Worm (Caenorhabditis elegans): ENCODE measurements around the gene tag-120.

The tag-120 gene

ce11 chrV:9709747-9710146, at the start of gene tag-120:
TSS of gene tag-120 (minus strand) at chrV:9709814.
- TF ChIP-seq med-1 (GFP tag; optimal IDR thresholded peaks at IDR 0.05; ENCODE audit: insufficient read depth) (no peak), ref-1 (GFP tag; conservative IDR thresholded peaks at IDR 0.05) (no peak), T22C8.4 (GFP tag; IDR thresholded peaks at IDR 0.05) (no peak), klf-2 (GFP tag; conservative IDR thresholded peaks at IDR 0.05) (no peak), tab-1 (GFP tag; IDR thresholded peaks at IDR 0.05) (no peak), ztf-23 (GFP tag; IDR thresholded peaks at IDR 0.05) (no peak), flt-1 (GFP tag; IDR thresholded peaks at IDR 0.05) (no peak), cog-1 (tag; optimal IDR thresholded peaks at IDR 0.05) (no peak), ztf-29 (GFP tag; IDR thresholded peaks at IDR 0.05) (no peak)

- TF ChIP-seq T22C8.4 (GFP tag; IDR thresholded peaks at IDR 0.05) (no peak), cog-1 (tag; optimal IDR thresholded peaks at IDR 0.05) (no peak), flt-1 (GFP tag; IDR thresholded peaks at IDR 0.05) (no peak), tab-1 (GFP tag; IDR thresholded peaks at IDR 0.05) (no peak), ztf-29 (GFP tag; IDR thresholded peaks at IDR 0.05) (no peak), klf-2 (GFP tag; conservative IDR thresholded peaks at IDR 0.05) (no peak), med-1 (GFP tag; optimal IDR thresholded peaks at IDR 0.05; ENCODE audit: insufficient read depth) (no peak), ztf-23 (GFP tag; IDR thresholded peaks at IDR 0.05) (no peak), ref-1 (GFP tag; conservative IDR thresholded peaks at IDR 0.05) (no peak)
These were observed 48.8 kb upstream of the tag-120 start for ce11 chrV:9758437-9758836.

DNA sequence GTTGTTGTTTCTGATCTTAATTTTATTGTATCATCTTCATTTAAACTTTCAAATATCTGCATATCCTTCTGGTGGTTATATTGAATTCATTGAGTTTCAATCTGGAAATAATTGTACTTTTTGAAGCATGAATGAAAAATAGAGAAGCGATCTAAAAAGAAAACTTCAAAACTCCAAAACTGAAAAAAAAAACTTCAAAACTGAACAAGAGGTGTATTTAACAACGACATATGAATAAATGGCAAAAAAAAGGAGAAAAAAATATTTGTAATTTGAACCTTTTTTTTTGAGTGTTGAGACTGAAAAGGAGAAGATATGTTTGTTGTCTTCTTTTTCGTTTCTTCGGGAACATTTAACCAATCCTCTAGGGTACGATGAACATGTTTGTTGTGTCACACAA, 48.3 kb upstream of the tag-120 start, which contains the start of gene F58E6.11:
Gene F58E6.11 (minus strand): TSS at position 101 of the 400 bp plus-strand sequence.
- no peak for TF ChIP-seq ztf-23 (GFP tag; IDR thresholded peaks at IDR 0.05)
- no peak for TF ChIP-seq T22C8.4 (GFP tag; IDR thresholded peaks at IDR 0.05)
- no peak for TF ChIP-seq ref-1 (GFP tag; conservative IDR thresholded peaks at IDR 0.05)
- TF ChIP-seq flt-1 (GFP tag; IDR thresholded peaks at IDR 0.05) = no peak
- TF ChIP-seq med-1 (GFP tag; optimal IDR thresholded peaks at IDR 0.05; ENCODE audit: insufficient read depth) = no peak
- TF ChIP-seq cog-1 (tag; optimal IDR thresholded peaks at IDR 0.05) = no peak
- no peak for TF ChIP-seq ztf-29 (GFP tag; IDR thresholded peaks at IDR 0.05)
- TF ChIP-seq klf-2 (GFP tag; conservative IDR thresholded peaks at IDR 0.05) = no peak
- TF ChIP-seq tab-1 (GFP tag; IDR thresholded peaks at IDR 0.05) = no peak

ce11 chrV:9756242-9756641, 46.6 kb upstream of the tag-120 start, which contains the start of gene hrg-3:
TSS of gene hrg-3 (plus strand) at chrV:9756468.
- TF ChIP-seq ref-1 (GFP tag; conservative IDR thresholded peaks at IDR 0.05) (no peak), med-1 (GFP tag; optimal IDR thresholded peaks at IDR 0.05; ENCODE audit: insufficient read depth) (no peak), klf-2 (GFP tag; conservative IDR thresholded peaks at IDR 0.05) (no peak), flt-1 (GFP tag; IDR thresholded peaks at IDR 0.05) (no peak), tab-1 (GFP tag; IDR thresholded peaks at IDR 0.05) (no peak), ztf-23 (GFP tag; IDR thresholded peaks at IDR 0.05) (no peak), cog-1 (tag; optimal IDR thresholded peaks at IDR 0.05) (no peak), ztf-29 (GFP tag; IDR thresholded peaks at IDR 0.05) (no peak), T22C8.4 (GFP tag; IDR thresholded peaks at IDR 0.05) (no peak)

- no peak for TF ChIP-seq ztf-23 (GFP tag; IDR thresholded peaks at IDR 0.05)
These were observed 46.1 kb upstream of the tag-120 start, which contains the start of gene F58E6.8 for ce11 chrV:9755725-9756124. TSS of gene F58E6.8 (minus strand) at chrV:9755825.

- no peak for TF ChIP-seq cog-1 (tag; optimal IDR thresholded peaks at IDR 0.05)
- TF ChIP-seq tab-1 (GFP tag; IDR thresholded peaks at IDR 0.05) = no peak
- TF ChIP-seq flt-1 (GFP tag; IDR thresholded peaks at IDR 0.05) = no peak
- TF ChIP-seq ztf-23 (GFP tag; IDR thresholded peaks at IDR 0.05) = no peak
- no peak for TF ChIP-seq T22C8.4 (GFP tag; IDR thresholded peaks at IDR 0.05)
- TF ChIP-seq klf-2 (GFP tag; conservative IDR thresholded peaks at IDR 0.05) = no peak
- TF ChIP-seq ztf-29 (GFP tag; IDR thresholded peaks at IDR 0.05) = no peak
- no peak for TF ChIP-seq ref-1 (GFP tag; conservative IDR thresholded peaks at IDR 0.05)
- TF ChIP-seq med-1 (GFP tag; optimal IDR thresholded peaks at IDR 0.05; ENCODE audit: insufficient read depth) = no peak
These were observed 44.8 kb upstream of the tag-120 start, which contains the start of gene F58E6.5 for ce11 chrV:9754459-9754858. TSS of gene F58E6.5 (minus strand) at chrV:9754559.

DNA sequence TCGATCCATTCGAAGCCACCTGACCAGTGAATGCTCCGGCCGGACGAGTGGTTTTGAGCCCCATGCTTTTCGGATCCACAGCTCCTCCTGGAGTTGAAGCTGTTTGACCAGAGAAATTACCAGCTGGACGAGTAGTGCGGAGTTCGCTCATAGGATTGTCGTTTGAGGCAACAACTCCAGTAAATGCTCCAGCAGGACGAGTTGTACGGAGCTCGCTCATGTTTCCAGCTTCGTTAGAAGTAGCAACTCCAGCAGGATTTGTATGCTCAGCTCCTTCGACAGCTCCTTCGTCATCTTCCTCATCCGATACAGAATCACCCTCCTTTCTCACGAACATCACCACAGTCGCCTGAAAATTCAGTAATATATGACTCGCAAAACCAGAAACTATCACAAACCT, 43.9 kb upstream of the tag-120 start:
- no peak for TF ChIP-seq ref-1 (GFP tag; conservative IDR thresholded peaks at IDR 0.05)
- no peak for TF ChIP-seq klf-2 (GFP tag; conservative IDR thresholded peaks at IDR 0.05)
- no peak for TF ChIP-seq med-1 (GFP tag; optimal IDR thresholded peaks at IDR 0.05; ENCODE audit: insufficient read depth)
- no peak for TF ChIP-seq flt-1 (GFP tag; IDR thresholded peaks at IDR 0.05)
- no peak for TF ChIP-seq ztf-23 (GFP tag; IDR thresholded peaks at IDR 0.05)
- no peak for TF ChIP-seq T22C8.4 (GFP tag; IDR thresholded peaks at IDR 0.05)

DNA sequence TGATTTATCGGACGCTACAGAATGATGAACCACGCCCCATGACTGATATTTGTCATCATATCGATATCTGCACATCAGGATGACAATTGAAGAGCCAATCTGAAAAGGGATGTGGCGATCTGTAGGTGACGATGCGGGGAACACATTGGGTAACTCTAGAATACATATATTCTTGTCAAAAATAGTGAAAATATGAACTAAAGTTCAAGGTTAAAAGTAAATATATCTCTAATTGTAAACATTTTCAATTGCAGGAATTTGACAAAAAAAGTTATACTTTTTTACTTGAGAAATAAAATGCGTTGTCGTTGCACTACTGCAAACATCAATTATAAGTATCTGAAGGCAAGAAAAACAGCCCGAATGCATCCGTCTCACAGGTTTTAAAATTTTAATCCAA, 43.3 kb upstream of the tag-120 start, which contains the start of gene F58E6.6:
Gene F58E6.6 (minus strand): TSS at position 101 of the 400 bp plus-strand sequence.
- no peak for TF ChIP-seq tab-1 (GFP tag; IDR thresholded peaks at IDR 0.05)
- TF ChIP-seq med-1 (GFP tag; optimal IDR thresholded peaks at IDR 0.05; ENCODE audit: insufficient read depth) = no peak
- no peak for TF ChIP-seq ztf-23 (GFP tag; IDR thresholded peaks at IDR 0.05)
- TF ChIP-seq klf-2 (GFP tag; conservative IDR thresholded peaks at IDR 0.05) = no peak
- no peak for TF ChIP-seq cog-1 (tag; optimal IDR thresholded peaks at IDR 0.05)
- no peak for TF ChIP-seq flt-1 (GFP tag; IDR thresholded peaks at IDR 0.05)
- no peak for TF ChIP-seq T22C8.4 (GFP tag; IDR thresholded peaks at IDR 0.05)
- no peak for TF ChIP-seq ref-1 (GFP tag; conservative IDR thresholded peaks at IDR 0.05)

DNA sequence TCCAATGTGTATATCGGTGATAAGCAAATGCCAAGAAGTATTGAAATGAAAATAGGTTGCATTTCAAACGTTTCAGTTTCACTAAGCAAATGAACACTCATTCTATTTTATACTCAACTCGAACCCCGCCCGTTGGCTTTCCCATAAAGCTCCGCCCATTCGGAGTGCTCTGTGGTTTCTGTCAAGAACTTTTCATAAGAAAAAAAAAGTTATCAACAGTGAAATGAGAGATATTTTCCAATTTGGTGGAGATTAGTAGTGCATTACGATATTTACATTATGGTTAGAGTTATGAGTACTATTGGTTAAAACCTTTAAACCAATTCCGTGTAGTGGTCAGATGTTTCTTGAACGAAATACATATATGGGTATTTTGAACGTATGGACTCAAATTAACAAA, 40.7 kb upstream of the tag-120 start, which contains the start of gene F58E6.4:
Gene F58E6.4 (minus strand): TSS at position 101 of the 400 bp plus-strand sequence.
- no peak for TF ChIP-seq ref-1 (GFP tag; conservative IDR thresholded peaks at IDR 0.05)
- no peak for TF ChIP-seq tab-1 (GFP tag; IDR thresholded peaks at IDR 0.05)
- no peak for TF ChIP-seq ztf-29 (GFP tag; IDR thresholded peaks at IDR 0.05)
- no peak for TF ChIP-seq cog-1 (tag; optimal IDR thresholded peaks at IDR 0.05)
- TF ChIP-seq ztf-23 (GFP tag; IDR thresholded peaks at IDR 0.05) = no peak
- no peak for TF ChIP-seq flt-1 (GFP tag; IDR thresholded peaks at IDR 0.05)
- no peak for TF ChIP-seq klf-2 (GFP tag; conservative IDR thresholded peaks at IDR 0.05)
- TF ChIP-seq T22C8.4 (GFP tag; IDR thresholded peaks at IDR 0.05) = no peak
- no peak for TF ChIP-seq med-1 (GFP tag; optimal IDR thresholded peaks at IDR 0.05; ENCODE audit: insufficient read depth)

DNA sequence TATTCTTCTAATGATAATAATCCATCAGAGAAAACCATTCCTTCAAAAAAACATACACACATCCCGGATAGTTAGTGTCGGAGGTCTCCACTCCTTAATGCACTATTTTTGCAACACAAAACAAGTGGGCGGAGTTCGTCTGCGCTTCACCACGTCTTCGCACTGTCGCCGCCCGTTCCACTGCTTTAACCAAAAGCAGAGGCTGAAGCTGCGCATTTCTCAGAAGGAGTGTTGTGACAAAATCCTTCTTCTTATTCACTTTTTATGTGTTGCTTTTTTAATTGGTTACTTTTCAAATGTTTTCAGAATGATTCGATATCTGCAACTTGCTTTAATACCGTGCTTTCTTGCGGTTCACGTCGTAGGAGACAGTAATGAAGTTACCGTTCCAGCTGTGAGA, 35.3 kb upstream of the tag-120 start, which contains the start of gene F58E6.13:
Gene F58E6.13 (plus strand): TSS at position 301 of the 400 bp plus-strand sequence.
- TF ChIP-seq ref-1 (GFP tag; conservative IDR thresholded peaks at IDR 0.05) (no peak), cog-1 (tag; optimal IDR thresholded peaks at IDR 0.05) (no peak), klf-2 (GFP tag; conservative IDR thresholded peaks at IDR 0.05) (no peak), ztf-23 (GFP tag; IDR thresholded peaks at IDR 0.05) (no peak), med-1 (GFP tag; optimal IDR thresholded peaks at IDR 0.05; ENCODE audit: insufficient read depth) (no peak), ztf-29 (GFP tag; IDR thresholded peaks at IDR 0.05) (no peak), T22C8.4 (GFP tag; IDR thresholded peaks at IDR 0.05) (no peak), tab-1 (GFP tag; IDR thresholded peaks at IDR 0.05) (no peak), flt-1 (GFP tag; IDR thresholded peaks at IDR 0.05) (no peak)
